Worm (Caenorhabditis elegans): ENCODE results near the gene F21A3.3.

- no peak for TF ChIP-seq lin-54 (GFP tag; optimal IDR thresholded peaks at IDR 0.05)
- no peak for TF ChIP-seq dpff-1 (tag; optimal IDR thresholded peaks at IDR 0.05)
- no peak for TF ChIP-seq tbp1 (GFP tag; optimal IDR thresholded peaks at IDR 0.05)
- TF ChIP-seq unc-130 (GFP tag; optimal IDR thresholded peaks at IDR 0.05), result no peak
- no peak for TF ChIP-seq ztf-18 (tag; optimal IDR thresholded peaks at IDR 0.05)
- no peak for TF ChIP-seq hmg-1.2 (GFP tag; IDR thresholded peaks at IDR 0.05)
- no peak for TF ChIP-seq ztf-25 (GFP tag; IDR thresholded peaks at IDR 0.05)
These were observed 42.2 kb downstream of the F21A3.3 start for ce11 chrV:15559729-15560128.

Measured in whole organism, young adult.